Worm (Caenorhabditis elegans) whole organism, late embryonic: ENCODE results near the gene srw-54.

ENCODE experiments used
- nfya-1 ChIP-seq: sonication (generic microtip); optimal IDR thresholded peaks from 2 replicates; lab custom pipeline; 2017; ENCODE audit warnings: missing genetic modification characterization, mild to moderate bottlenecking, missing compliant biosample characterization, antibody characterized with exemption, moderate library complexity
- sox-4 ChIP-seq: sonication (generic microtip); optimal IDR thresholded peaks from 2 replicates; lab custom pipeline; 2017; ENCODE audit warnings: mild to moderate bottlenecking, missing genetic modification characterization, inconsistent platforms, missing compliant biosample characterization

ce11 chrV:16589488-16589887 is 21.6 kb upstream of the srw-54 start:
- TF ChIP-seq sox-4: no peak
- no peak for TF ChIP-seq nfya-1
